Fruit fly (Drosophila melanogaster): Measurements from ENCODE around the gene t.

t gene

dm6 chrX:9255021-9255420 lies 32.0 kb upstream of the t start:
- TF ChIP-seq CrebA (GFP tag; optimal IDR thresholded peaks at IDR 0.05; ENCODE audit: borderline replicate concordance) (no peak), Hr83 (GFP tag; optimal IDR thresholded peaks at IDR 0.05; ENCODE audit: poor library complexity, severe bottlenecking) (no peak), pan (optimal IDR thresholded peaks at IDR 0.05) (no peak), sv (GFP tag; optimal IDR thresholded peaks at IDR 0.05) (no peak), psq (GFP tag; optimal IDR thresholded peaks at IDR 0.05) (no peak), Rel (GFP tag; optimal IDR thresholded peaks at IDR 0.05) (no peak), Rel (tag; optimal IDR thresholded peaks at IDR 0.05) (no peak), Dfd (GFP tag; optimal IDR thresholded peaks at IDR 0.05) (no peak), dmrt93B (GFP tag; optimal IDR thresholded peaks at IDR 0.05) (no peak), h (GFP tag; optimal IDR thresholded peaks at IDR 0.05) (no peak), Vsx2 (GFP tag; optimal IDR thresholded peaks at IDR 0.05; ENCODE audit: partially characterized antibody) (no peak), woc (GFP tag; optimal IDR thresholded peaks at IDR 0.05) (no peak), rgr (GFP tag; optimal IDR thresholded peaks at IDR 0.05) (no peak), foxo (GFP tag; optimal IDR thresholded peaks at IDR 0.05) (no peak), ey (GFP tag; optimal IDR thresholded peaks at IDR 0.05) (no peak), GATAd (GFP tag; optimal IDR thresholded peaks at IDR 0.05) (no peak)

dm6 chrX:9252051-9252708 lies 29.1 kb upstream of the t start:
- TF ChIP-seq Vsx2 (GFP tag; optimal IDR thresholded peaks at IDR 0.05; ENCODE audit: partially characterized antibody) = no peak
- TF ChIP-seq OdsH (GFP tag; optimal IDR thresholded peaks at IDR 0.05) = no peak
- TF ChIP-seq rgr (GFP tag; optimal IDR thresholded peaks at IDR 0.05) = no peak
- TF ChIP-seq Jra (GFP tag; optimal IDR thresholded peaks at IDR 0.05) = no peak
- TF ChIP-seq jim (GFP tag; optimal IDR thresholded peaks at IDR 0.05) = no peak
- TF ChIP-seq Dif (GFP tag; optimal IDR thresholded peaks at IDR 0.05; ENCODE audit: partially characterized antibody) = no peak
- TF ChIP-seq CrebA (GFP tag; optimal IDR thresholded peaks at IDR 0.05; ENCODE audit: borderline replicate concordance) = no peak
- no peak for TF ChIP-seq sage (GFP tag; optimal IDR thresholded peaks at IDR 0.05)
- TF ChIP-seq Hr78 (GFP tag; optimal IDR thresholded peaks at IDR 0.05) = no peak
- TF ChIP-seq Rel (GFP tag; optimal IDR thresholded peaks at IDR 0.05) = no peak
- TF ChIP-seq Rel (tag; optimal IDR thresholded peaks at IDR 0.05) = peak; percentile 6
- TF ChIP-seq sv (GFP tag; optimal IDR thresholded peaks at IDR 0.05) = no peak
- TF ChIP-seq br (GFP tag; optimal IDR thresholded peaks at IDR 0.05) = no peak
- TF ChIP-seq GATAd (GFP tag; optimal IDR thresholded peaks at IDR 0.05) = no peak
- no peak for TF ChIP-seq fru (GFP tag; optimal IDR thresholded peaks at IDR 0.05)
- TF ChIP-seq tai (GFP tag; optimal IDR thresholded peaks at IDR 0.05) = no peak
- no peak for TF ChIP-seq dl (GFP tag; optimal IDR thresholded peaks at IDR 0.05; ENCODE audit: insufficient read depth in 1 of 2, partially characterized antibody in 2 of 2)
- no peak for TF ChIP-seq dmrt93B (GFP tag; optimal IDR thresholded peaks at IDR 0.05)
- no peak for TF ChIP-seq brk (GFP tag; optimal IDR thresholded peaks at IDR 0.05)
- no peak for TF ChIP-seq Dfd (GFP tag; optimal IDR thresholded peaks at IDR 0.05)
- TF ChIP-seq woc (GFP tag; optimal IDR thresholded peaks at IDR 0.05) = peak; percentile 7
- no peak for TF ChIP-seq Sp1 (GFP tag; optimal IDR thresholded peaks at IDR 0.05)
- no peak for TF ChIP-seq Mio (GFP tag; optimal IDR thresholded peaks at IDR 0.05)
- TF ChIP-seq HLH106 (tag; optimal IDR thresholded peaks at IDR 0.05) = peak; percentile 5

dm6 chrX:9251212-9251877 lies 28.3 kb upstream of the t start:
- peak; percentile 72 for TF ChIP-seq Hnf4 (GFP tag; optimal IDR thresholded peaks at IDR 0.05)
- no peak for TF ChIP-seq dl (GFP tag; optimal IDR thresholded peaks at IDR 0.05; ENCODE audit: insufficient read depth in 1 of 2, partially characterized antibody in 2 of 2)
- TF ChIP-seq br (GFP tag; optimal IDR thresholded peaks at IDR 0.05) = peak; percentile 55
- no peak for TF ChIP-seq Mio (GFP tag; optimal IDR thresholded peaks at IDR 0.05)
- TF ChIP-seq CG32264 (GFP tag; optimal IDR thresholded peaks at IDR 0.05) = no peak
- peak; percentile 53 for TF ChIP-seq fru (GFP tag; optimal IDR thresholded peaks at IDR 0.05)
- no peak for TF ChIP-seq sv (GFP tag; optimal IDR thresholded peaks at IDR 0.05)
- TF ChIP-seq lola (GFP tag; optimal IDR thresholded peaks at IDR 0.05) = no peak
- TF ChIP-seq Rel (GFP tag; optimal IDR thresholded peaks at IDR 0.05) = no peak
- peak; percentile 39 for TF ChIP-seq Rel (tag; optimal IDR thresholded peaks at IDR 0.05)
- TF ChIP-seq ey (GFP tag; optimal IDR thresholded peaks at IDR 0.05) = peak; percentile 66
- TF ChIP-seq brk (GFP tag; optimal IDR thresholded peaks at IDR 0.05) = no peak
- no peak for TF ChIP-seq CrebA (GFP tag; optimal IDR thresholded peaks at IDR 0.05; ENCODE audit: borderline replicate concordance)
- peak; percentile 61 for TF ChIP-seq HLH106 (tag; optimal IDR thresholded peaks at IDR 0.05)
- peak; percentile 43 for TF ChIP-seq CG9705 (GFP tag; optimal IDR thresholded peaks at IDR 0.05)
- peak in 1 of 2 experiments; percentile 70 for TF ChIP-seq foxo (GFP tag; optimal IDR thresholded peaks at IDR 0.05)
- TF ChIP-seq dsf (GFP tag; optimal IDR thresholded peaks at IDR 0.05; ENCODE audit: borderline replicate concordance) = no peak
- no peak for TF ChIP-seq Hr78 (GFP tag; optimal IDR thresholded peaks at IDR 0.05)
- TF ChIP-seq Hr83 (GFP tag; optimal IDR thresholded peaks at IDR 0.05; ENCODE audit: poor library complexity, severe bottlenecking) = peak; percentile 24
- no peak for TF ChIP-seq pan (optimal IDR thresholded peaks at IDR 0.05)
- TF ChIP-seq sage (GFP tag; optimal IDR thresholded peaks at IDR 0.05) = no peak
- peak; percentile 62 for TF ChIP-seq woc (GFP tag; optimal IDR thresholded peaks at IDR 0.05)
- TF ChIP-seq Dfd (GFP tag; optimal IDR thresholded peaks at IDR 0.05) = no peak
- no peak for TF ChIP-seq Myc (optimal IDR thresholded peaks at IDR 0.05)
- peak; percentile 25 for TF ChIP-seq psq (GFP tag; optimal IDR thresholded peaks at IDR 0.05)
- TF ChIP-seq GATAd (GFP tag; optimal IDR thresholded peaks at IDR 0.05) = no peak
- TF ChIP-seq Vsx2 (GFP tag; optimal IDR thresholded peaks at IDR 0.05; ENCODE audit: partially characterized antibody) = no peak
- TF ChIP-seq Dif (GFP tag; optimal IDR thresholded peaks at IDR 0.05; ENCODE audit: partially characterized antibody) = no peak
- no peak for TF ChIP-seq N (GFP tag; optimal IDR thresholded peaks at IDR 0.05)
- TF ChIP-seq jim (GFP tag; optimal IDR thresholded peaks at IDR 0.05) = no peak
- TF ChIP-seq Abd-B (GFP tag; optimal IDR thresholded peaks at IDR 0.05) = no peak
- peak; percentile 56 for TF ChIP-seq Sp1 (GFP tag; optimal IDR thresholded peaks at IDR 0.05)
- TF ChIP-seq usp (GFP tag; optimal IDR thresholded peaks at IDR 0.05) = no peak
- peak; percentile 66 for TF ChIP-seq rgr (GFP tag; optimal IDR thresholded peaks at IDR 0.05)
- TF ChIP-seq Jra (GFP tag; optimal IDR thresholded peaks at IDR 0.05) = peak; percentile 50
- TF ChIP-seq OdsH (GFP tag; optimal IDR thresholded peaks at IDR 0.05) = peak; percentile 49
